Worm (Caenorhabditis elegans) whole organism, L4/young adult: Measurements from ENCODE around the gene srm-6.

Experiments used
- W03F9.2 ChIP-seq: fragments of 150-350 bp; optimal IDR thresholded peaks from 2 replicates; lab custom pipeline; 2014; ENCODE audit warnings: missing biosample characterization, missing genetic modification characterization
- him-1 ChIP-seq: sonication (generic microtip); optimal IDR thresholded peaks from 2 replicates; lab custom pipeline; 2016; ENCODE audit warnings: missing genotype, missing genetic modification reagents, missing genetic modification characterization, missing compliant biosample characterization

DNA sequence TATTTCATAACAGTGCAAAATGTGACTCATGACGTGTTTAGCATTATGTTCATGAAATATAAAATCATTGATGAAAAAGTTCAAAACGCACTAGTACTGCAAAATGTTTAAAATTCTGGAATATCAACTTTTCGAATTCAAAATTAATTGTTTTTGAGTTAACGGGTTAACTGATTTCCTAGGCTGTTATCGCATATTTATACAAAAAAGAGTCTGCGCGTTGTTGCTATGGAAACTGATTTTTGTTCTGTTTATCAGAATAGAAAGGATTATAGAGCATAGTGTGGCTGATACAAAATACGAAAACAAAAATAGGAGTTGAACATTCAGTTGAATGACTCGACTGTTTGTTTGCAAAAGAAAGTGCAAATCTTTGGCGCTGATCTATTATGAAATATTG lies 19.1 kb upstream of the srm-6 start:
- TF ChIP-seq W03F9.2 (no peak), him-1 (tag; lab: Kevin White, UChicago) (no peak)
